Fruit fly (Drosophila melanogaster) whole organism, wandering third instar larva: ENCODE results near the gene SMC5.

ENCODE experiments used
- Abd-B ChIP-seq: fragments of >200 bp; optimal IDR thresholded peaks from 2 replicates; lab custom pipeline; 2017; ENCODE audit warnings: missing biosample characterization, missing genetic modification characterization
- Dfd ChIP-seq: fragments of >200 bp; optimal IDR thresholded peaks from 2 replicates; lab custom pipeline; 2017; ENCODE audit warnings: missing biosample characterization, missing genetic modification characterization
- br ChIP-seq: fragments of 200-800 bp; sonication (Bioruptor generic); optimal IDR thresholded peaks from 2 replicates; lab custom pipeline; 2016; ENCODE audit warnings: missing biosample characterization, missing genetic modification characterization
- brk ChIP-seq: fragments of 200-800 bp; sonication (Bioruptor generic); optimal IDR thresholded peaks from 2 replicates; lab custom pipeline; 2016; ENCODE audit warnings: missing biosample characterization, mild to moderate bottlenecking, missing genetic modification characterization

DNA sequence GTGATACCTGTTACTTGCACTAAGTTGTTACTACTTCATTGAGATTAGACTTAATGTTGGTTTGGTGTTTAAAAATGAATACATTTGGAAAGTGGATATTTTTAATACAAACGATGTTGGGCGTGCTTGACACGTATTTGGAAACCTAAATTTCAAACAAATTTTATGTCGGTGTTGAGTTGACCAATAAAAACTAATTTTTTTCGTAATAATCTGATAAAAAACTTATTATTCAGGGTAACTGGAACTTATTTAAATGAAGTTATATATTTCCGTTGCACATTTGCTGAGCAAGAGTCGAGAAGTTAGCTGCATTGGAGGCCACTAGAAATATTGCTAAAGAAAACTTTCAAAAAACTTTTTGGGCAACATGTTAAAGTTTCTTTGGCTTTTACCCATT, 26.9 kb upstream of the SMC5 start, which contains the start of gene CG33290:
- TF ChIP-seq br (GFP tag; lab: Kevin White, UChicago), result no peak
- no peak for TF ChIP-seq Dfd (GFP tag; lab: Kevin White, UChicago)
- TF ChIP-seq Abd-B, result no peak
- no peak for TF ChIP-seq brk (GFP tag; lab: Kevin White, UChicago)
